Worm (Caenorhabditis elegans) whole organism, L1 larva: ENCODE results near the gene alh-7.

Source experiments
- C16A3.4 ChIP-seq: fragments of 150-350 bp; optimal IDR thresholded peaks from 2 replicates; lab custom pipeline; 2014; ENCODE audit warnings: missing biosample characterization, missing genetic modification characterization
- C34B4.2 ChIP-seq: sonication (generic microtip); optimal IDR thresholded peaks from 2 replicates; lab custom pipeline; 2017; ENCODE audit warnings: mild to moderate bottlenecking, missing genetic modification characterization, missing compliant biosample characterization
- aha-1 ChIP-seq: fragments of 150-350 bp; optimal IDR thresholded peaks from 2 replicates; lab custom pipeline; 2014; ENCODE audit warnings: missing biosample characterization, missing genetic modification characterization
- aly-2 ChIP-seq: fragments of 150-350 bp; optimal IDR thresholded peaks from 2 replicates; lab custom pipeline; 2014; ENCODE audit warnings: missing biosample characterization, missing genetic modification characterization
- blmp-1 ChIP-seq: fragments of 150-350 bp; optimal IDR thresholded peaks from 2 replicates; lab custom pipeline; 2014; ENCODE audit warnings: missing biosample characterization, missing genetic modification characterization
- ceh-63 ChIP-seq: fragments of 200-800 bp; sonication (Bioruptor generic); optimal IDR thresholded peaks from 2 replicates; lab custom pipeline; 2018; ENCODE audit warnings: mild to moderate bottlenecking, missing genetic modification characterization, missing compliant biosample characterization
- ceh-8 ChIP-seq: fragments of 200-800 bp; sonication (Bioruptor generic); optimal IDR thresholded peaks from 2 replicates; lab custom pipeline; 2018; ENCODE audit warnings: mild to moderate bottlenecking, missing genetic modification characterization, moderate library complexity, missing compliant biosample characterization
- ceh-88 ChIP-seq: fragments of 200-800 bp; sonication (Bioruptor generic); IDR thresholded peaks from 2 replicates; pipeline ENCODE4 v1.3.6; 2022; ENCODE audit warnings: missing genetic modification characterization, missing compliant biosample characterization
- ces-1 ChIP-seq: fragments of 150-350 bp; optimal IDR thresholded peaks from 2 replicates; lab custom pipeline; 2014; ENCODE audit warnings: missing biosample characterization, missing genetic modification reagents, missing genetic modification characterization
- dpl-1 ChIP-seq, 3 experiments: fragments of 150-350 bp in 2 of 3; sonication (generic microtip) in 1 of 3; optimal IDR thresholded peaks; 2 replicates each; lab custom pipeline; 2014 to 2017; ENCODE audit warnings: missing biosample characterization in 3 of 3, missing genetic modification characterization in 3 of 3, missing genetic modification reagents in 3 of 3
- efl-3 ChIP-seq: fragments of 200-800 bp; sonication (Bioruptor generic); optimal IDR thresholded peaks from 2 replicates; lab custom pipeline; 2018; ENCODE audit warnings: mild to moderate bottlenecking, missing genetic modification characterization, missing compliant biosample characterization
- egl-13 ChIP-seq: sonication (generic microtip); optimal IDR thresholded peaks from 2 replicates; lab custom pipeline; 2016; ENCODE audit warnings: missing genotype, missing genetic modification reagents, missing genetic modification characterization, missing compliant biosample characterization
- elt-2 ChIP-seq: sonication (generic microtip); optimal IDR thresholded peaks from 2 replicates; lab custom pipeline; 2016; ENCODE audit warnings: missing genetic modification characterization, mild to moderate bottlenecking, inconsistent platforms, missing compliant biosample characterization, missing genetic modification reagents
- ets-5 ChIP-seq: fragments of 200-800 bp; sonication (Bioruptor generic); IDR thresholded peaks from 2 replicates; pipeline ENCODE4 v1.3.6; 2022; ENCODE audit warnings: missing genetic modification characterization, missing compliant biosample characterization
- fkh-4 ChIP-seq: sonication (generic microtip); optimal IDR thresholded peaks from 2 replicates; lab custom pipeline; 2016; ENCODE audit warnings: missing compliant biosample characterization, missing genetic modification characterization, borderline replicate concordance
- fkh-8 ChIP-seq: sonication (generic microtip); optimal IDR thresholded peaks from 2 replicates; lab custom pipeline; 2016; ENCODE audit warnings: mild to moderate bottlenecking, missing genetic modification characterization, missing compliant biosample characterization
- fos-1 ChIP-seq: fragments of 150-350 bp; optimal IDR thresholded peaks from 2 replicates; lab custom pipeline; 2014; ENCODE audit warnings: missing biosample characterization, missing genetic modification characterization
- grh-1 ChIP-seq: fragments of 200-800 bp; sonication (Bioruptor generic); IDR thresholded peaks from 2 replicates; pipeline ENCODE4 v1.3.6; 2022; ENCODE audit warnings: missing genetic modification reagents, missing genetic modification characterization, missing compliant biosample characterization
- hlh-17 ChIP-seq: fragments of 200-800 bp; sonication (Bioruptor generic); optimal IDR thresholded peaks from 2 replicates; lab custom pipeline; 2018; ENCODE audit warnings: missing genetic modification characterization, mild to moderate bottlenecking, missing compliant biosample characterization, moderate library complexity, borderline replicate concordance
- hpl-2 ChIP-seq: fragments of 150-350 bp; optimal IDR thresholded peaks from 2 replicates; lab custom pipeline; 2014; ENCODE audit warnings: missing biosample characterization, missing genetic modification reagents, missing genetic modification characterization
- irx-1 ChIP-seq: sonication (generic microtip); optimal IDR thresholded peaks from 2 replicates; lab custom pipeline; 2016; ENCODE audit warnings: missing genetic modification characterization, missing compliant biosample characterization
- isw-1 ChIP-seq: fragments of 200-800 bp; sonication (Bioruptor generic); IDR thresholded peaks from 2 replicates; pipeline ENCODE4 v1.3.6; 2022; ENCODE audit warnings: missing genetic modification characterization, missing compliant biosample characterization
- jun-1 ChIP-seq: fragments of 150-350 bp; optimal IDR thresholded peaks from 2 replicates; lab custom pipeline; 2014; ENCODE audit warnings: missing biosample characterization, missing genetic modification reagents, missing genetic modification characterization
- lin-14 ChIP-seq: fragments of 200-800 bp; sonication (Bioruptor generic); optimal IDR thresholded peaks from 2 replicates; lab custom pipeline; 2018; ENCODE audit warnings: mild to moderate bottlenecking, missing genetic modification characterization, moderate library complexity, missing compliant biosample characterization
- lin-15B ChIP-seq: fragments of 150-350 bp; sonication (generic microtip); optimal IDR thresholded peaks from 3 replicates; lab custom pipeline; 2014; ENCODE audit warnings: missing biosample characterization, missing genetic modification characterization
- lin-35 ChIP-seq, 2 experiments: fragments of 150-350 bp; optimal IDR thresholded peaks; 2 replicates each; lab custom pipeline; 2014; ENCODE audit warnings: missing biosample characterization in 2 of 2, missing genetic modification characterization in 2 of 2, missing genetic modification reagents in 2 of 2
- lin-39 ChIP-seq: fragments of 150-350 bp; optimal IDR thresholded peaks from 2 replicates; lab custom pipeline; 2014; ENCODE audit warnings: missing biosample characterization, missing genetic modification reagents, missing genetic modification characterization
- lsy-2 ChIP-seq, 2 experiments: fragments of 150-350 bp; optimal IDR thresholded peaks; 2 replicates each; lab custom pipeline; 2014; ENCODE audit warnings: missing biosample characterization in 2 of 2, missing genetic modification characterization in 2 of 2
- mdl-1 ChIP-seq, 2 experiments: fragments of 150-350 bp; optimal IDR thresholded peaks; 2 replicates each; lab custom pipeline; 2014 to 2017; ENCODE audit warnings: missing biosample characterization in 2 of 2, missing genetic modification characterization in 2 of 2, inconsistent platforms in 1 of 2
- mef-2 ChIP-seq: fragments of 150-350 bp; optimal IDR thresholded peaks from 2 replicates; lab custom pipeline; 2014; ENCODE audit warnings: missing biosample characterization, missing genetic modification characterization
- nhr-28 ChIP-seq: fragments of 150-350 bp; optimal IDR thresholded peaks from 2 replicates; lab custom pipeline; 2014; ENCODE audit warnings: missing biosample characterization, missing genetic modification characterization
- nhr-47 ChIP-seq: sonication (generic microtip); optimal IDR thresholded peaks from 2 replicates; lab custom pipeline; 2016; ENCODE audit warnings: mild to moderate bottlenecking, missing genetic modification characterization, moderate library complexity, missing compliant biosample characterization
- nhr-71 ChIP-seq: sonication (generic microtip); optimal IDR thresholded peaks from 2 replicates; lab custom pipeline; 2016; ENCODE audit warnings: mild to moderate bottlenecking, missing genetic modification characterization, moderate library complexity, missing compliant biosample characterization
- nhr-76 ChIP-seq: sonication (generic microtip); optimal IDR thresholded peaks from 2 replicates; lab custom pipeline; 2017; ENCODE audit warnings: missing biosample characterization, missing genetic modification characterization
- nhr-84 ChIP-seq: sonication (generic microtip); optimal IDR thresholded peaks from 2 replicates; lab custom pipeline; 2017; ENCODE audit warnings: missing biosample characterization, missing genetic modification characterization
- nhr-85 ChIP-seq: sonication (generic microtip); peaks from one replicate; lab custom pipeline; 2016; ENCODE audit warnings: missing genetic modification characterization, inconsistent platforms, missing compliant biosample characterization
- pax-3 ChIP-seq: fragments of 200-800 bp; sonication (Bioruptor generic); optimal IDR thresholded peaks from 2 replicates; lab custom pipeline; 2018; ENCODE audit warnings: mild to moderate bottlenecking, missing genetic modification characterization, moderate library complexity, missing compliant biosample characterization
- pqm-1 ChIP-seq: sonication (generic microtip); optimal IDR thresholded peaks from 3 replicates; lab custom pipeline; 2017; ENCODE audit warnings: missing biosample characterization, missing genetic modification characterization
- rnt-1 ChIP-seq: sonication (generic microtip); optimal IDR thresholded peaks from 2 replicates; lab custom pipeline; 2016; ENCODE audit warnings: mild to moderate bottlenecking, missing genetic modification characterization, moderate library complexity, missing compliant biosample characterization
- snu-23 ChIP-seq: sonication (generic microtip); optimal IDR thresholded peaks from 2 replicates; lab custom pipeline; 2016; ENCODE audit warnings: missing genetic modification characterization, missing compliant biosample characterization
- sox-4 ChIP-seq: sonication (generic microtip); optimal IDR thresholded peaks from 2 replicates; lab custom pipeline; 2016; ENCODE audit warnings: missing genetic modification characterization, missing compliant biosample characterization
- tlp-1 ChIP-seq: fragments of 150-350 bp; optimal IDR thresholded peaks from 2 replicates; lab custom pipeline; 2014; ENCODE audit warnings: missing biosample characterization, missing genetic modification characterization
- unc-30 ChIP-seq: sonication (generic microtip); optimal IDR thresholded peaks from 2 replicates; lab custom pipeline; 2017; ENCODE audit warnings: missing biosample characterization, missing genetic modification characterization
- unc-62 ChIP-seq: fragments of 150-350 bp; optimal IDR thresholded peaks from 2 replicates; lab custom pipeline; 2014; ENCODE audit warnings: missing biosample characterization, missing genetic modification reagents, missing genetic modification characterization
- unc-86 ChIP-seq: sonication (generic microtip); optimal IDR thresholded peaks from 2 replicates; lab custom pipeline; 2016; ENCODE audit warnings: missing genetic modification characterization, missing compliant biosample characterization
- unc-98 ChIP-seq: fragments of 200-800 bp; sonication (Bioruptor generic); IDR thresholded peaks from 2 replicates; pipeline ENCODE4 v1.3.6; 2022; ENCODE audit warnings: missing genetic modification characterization, missing compliant biosample characterization
- vab-15 ChIP-seq: sonication (generic microtip); optimal IDR thresholded peaks from 2 replicates; lab custom pipeline; 2017; ENCODE audit warnings: missing genotype, mild to moderate bottlenecking, missing genetic modification characterization, missing compliant biosample characterization
- xbp-1 ChIP-seq: sonication (generic microtip); optimal IDR thresholded peaks from 2 replicates; lab custom pipeline; 2016; ENCODE audit warnings: missing genetic modification characterization, missing compliant biosample characterization
- zag-1 ChIP-seq: fragments of 150-350 bp; optimal IDR thresholded peaks from 2 replicates; lab custom pipeline; 2014; ENCODE audit warnings: missing biosample characterization, missing genetic modification characterization
- ztf-4 ChIP-seq: fragments of 150-350 bp; optimal IDR thresholded peaks from 2 replicates; lab custom pipeline; 2014; ENCODE audit warnings: missing biosample characterization, missing genetic modification characterization

alh-7 gene

DNA sequence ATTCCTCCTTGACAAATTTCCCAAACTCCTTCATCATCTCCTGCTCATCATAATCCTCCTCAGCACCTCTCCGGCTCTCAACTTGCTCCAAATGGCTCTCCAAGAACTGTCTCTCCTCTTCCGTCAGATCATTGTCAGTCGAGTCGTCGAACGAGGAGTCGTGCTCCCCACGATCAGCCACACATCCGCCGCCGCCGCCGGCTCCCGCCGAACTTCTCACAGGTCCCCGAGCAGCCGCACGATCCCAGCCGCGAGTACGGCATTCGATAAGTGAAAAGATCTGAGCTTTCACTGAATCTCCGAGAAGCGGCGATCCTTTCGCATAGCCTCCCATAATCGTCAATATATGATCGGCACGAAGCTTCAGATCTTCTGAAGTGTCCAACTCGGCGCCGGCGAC, 40.3 kb downstream of the alh-7 start:
- TF ChIP-seq hlh-17 (no peak), unc-62 (no peak), unc-30 (tag; lab: Kevin White, UChicago) (no peak), efl-3 (GFP tag; lab: Kevin White, UChicago) (no peak), elt-2 (tag; lab: Kevin White, UChicago) (no peak), grh-1 (no peak), ceh-88 (no peak), pax-3 (tag; lab: Kevin White, UChicago) (no peak), aha-1 (tag; lab: Kevin White, UChicago) (no peak), jun-1 (tag; lab: Kevin White, UChicago) (no peak), dpl-1 (GFP tag; optimal IDR thresholded peaks at IDR 0.05; lab: Kevin White, UChicago) (no peak), tlp-1 (tag; lab: Kevin White, UChicago) (no peak), C16A3.4 (tag; lab: Kevin White, UChicago) (no peak), nhr-47 (tag; lab: Kevin White, UChicago) (no peak), nhr-28 (tag; lab: Kevin White, UChicago) (no peak), isw-1 (no peak)

DNA sequence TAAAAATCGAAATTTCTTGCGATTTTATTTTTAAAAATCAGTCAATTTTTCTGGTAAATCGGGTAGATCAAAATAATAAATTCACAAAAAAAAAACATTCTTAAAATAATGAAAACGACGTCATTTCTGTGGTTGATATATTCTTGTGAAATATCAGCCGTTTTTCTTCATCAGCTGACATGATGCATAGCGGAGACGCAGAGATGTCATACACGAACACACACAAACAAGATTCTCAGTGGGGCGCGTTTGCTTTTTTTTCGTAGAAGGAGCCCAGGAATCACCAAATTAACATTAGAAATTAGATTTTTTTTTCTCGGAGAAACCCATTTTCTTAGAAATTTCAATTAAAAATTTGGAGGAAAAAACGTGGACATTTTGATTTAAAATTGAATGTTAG, 43.9 kb downstream of the alh-7 start:
- no peak for TF ChIP-seq fkh-4 (tag; lab: Kevin White, UChicago)
- no peak for TF ChIP-seq nhr-28 (tag; lab: Kevin White, UChicago)
- TF ChIP-seq unc-30 (tag; lab: Kevin White, UChicago), result no peak
- peak; percentile 88 for TF ChIP-seq nhr-47 (tag; lab: Kevin White, UChicago)
- no peak for TF ChIP-seq ceh-63 (GFP tag; lab: Kevin White, UChicago)
- TF ChIP-seq lsy-2 (tag; optimal IDR thresholded peaks at IDR 0.05; lab: Kevin White, UChicago), result peak; percentile 83 to 93
- TF ChIP-seq nhr-84 (tag; lab: Kevin White, UChicago), result no peak
- peak; percentile 40 for TF ChIP-seq pax-3 (tag; lab: Kevin White, UChicago)
- no peak for TF ChIP-seq zag-1
- no peak for TF ChIP-seq vab-15 (tag; lab: Kevin White, UChicago)
- TF ChIP-seq unc-98, result no peak
- TF ChIP-seq pqm-1 (tag; lab: Kevin White, UChicago), result no peak
- peak; percentile 1 for TF ChIP-seq elt-2 (tag; lab: Kevin White, UChicago)
- TF ChIP-seq ets-5 (GFP tag; lab: Robert Waterston, UW), result no peak
- peak; percentile 86 for TF ChIP-seq nhr-85
- TF ChIP-seq snu-23 (GFP tag; lab: Kevin White, UChicago), result peak; percentile 90
- peak; percentile 83 for TF ChIP-seq unc-86 (tag; lab: Kevin White, UChicago)
- TF ChIP-seq aly-2 (tag; lab: Kevin White, UChicago), result no peak
- 0 out of 2 replicates have a peak, but pooled peaks have one; percentile 14 for TF ChIP-seq ceh-88
- TF ChIP-seq lin-14, result peak; percentile 99
- TF ChIP-seq ceh-8, result no peak
- TF ChIP-seq fos-1, result peak; percentile 81
- TF ChIP-seq blmp-1, result peak; percentile 71
- TF ChIP-seq xbp-1, result peak; percentile 78
- TF ChIP-seq ztf-4, result peak; percentile 46
- peak; percentile 66 for TF ChIP-seq sox-4 (tag; lab: Kevin White, UChicago)
- no peak for TF ChIP-seq C34B4.2
- TF ChIP-seq jun-1 (tag; lab: Kevin White, UChicago), result peak; percentile 59
- no peak for TF ChIP-seq egl-13 (tag; lab: Kevin White, UChicago)
- peak; percentile 82 to 90 for TF ChIP-seq lin-35 (GFP tag; optimal IDR thresholded peaks at IDR 0.05; lab: Kevin White, UChicago)
- no peak for TF ChIP-seq nhr-76 (tag; lab: Kevin White, UChicago)
- TF ChIP-seq fkh-8 (tag; lab: Kevin White, UChicago), result peak; percentile 97
- TF ChIP-seq nhr-71 (tag; lab: Kevin White, UChicago), result peak; percentile 95
- TF ChIP-seq dpl-1 (GFP tag; optimal IDR thresholded peaks at IDR 0.05; lab: Kevin White, UChicago), result peak; percentile 77 to 83 (median 79)
- no peak for TF ChIP-seq hlh-17
- peak in 1 of 2 experiments; percentile 92 for TF ChIP-seq mdl-1 (tag; optimal IDR thresholded peaks at IDR 0.05; lab: Kevin White, UChicago)
- peak; percentile 89 for TF ChIP-seq C16A3.4 (tag; lab: Kevin White, UChicago)
- TF ChIP-seq lin-15B (tag; lab: Kevin White, UChicago), result peak; percentile 91
- peak; percentile 36 for TF ChIP-seq mef-2 (tag; lab: Kevin White, UChicago)
- TF ChIP-seq efl-3 (GFP tag; lab: Kevin White, UChicago), result no peak
- TF ChIP-seq isw-1, result peak; percentile 49
- TF ChIP-seq tlp-1 (tag; lab: Kevin White, UChicago), result no peak
- TF ChIP-seq rnt-1 (tag; lab: Kevin White, UChicago), result no peak
- peak; percentile 65 for TF ChIP-seq irx-1
- TF ChIP-seq lin-39 (tag; lab: Kevin White, UChicago), result peak; percentile 15
- no peak for TF ChIP-seq ces-1 (GFP tag; lab: Kevin White, UChicago)
- TF ChIP-seq hpl-2, result peak; percentile 39
